Worm (Caenorhabditis elegans): Measurements from ENCODE around the gene M117.1.

The M117.1 gene

DNA sequence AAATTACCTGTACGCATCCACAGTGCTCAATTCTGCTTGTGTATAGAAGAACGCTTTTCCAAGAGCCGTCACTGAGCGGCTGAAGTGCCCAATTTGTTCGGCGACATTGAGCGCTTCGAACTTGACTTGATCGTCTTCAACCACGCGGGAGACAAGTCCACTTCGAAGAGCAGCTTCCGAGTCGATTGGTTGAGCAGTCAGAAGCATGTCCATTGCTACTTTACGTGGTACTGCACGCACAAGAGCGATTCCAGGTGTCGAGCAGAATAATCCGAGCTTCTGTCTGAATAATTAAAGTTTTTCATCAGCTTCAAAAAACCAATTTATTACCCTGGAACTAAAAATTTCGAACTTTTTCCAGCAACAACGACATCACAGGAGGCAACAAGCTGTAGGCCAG is 41.4 kb downstream of the M117.1 start:
- TF ChIP-seq ceh-16 (tag; optimal IDR thresholded peaks at IDR 0.05) (no peak), pha-4 (tag; optimal IDR thresholded peaks at IDR 0.05) (no peak), elt-2 (tag; optimal IDR thresholded peaks at IDR 0.05) (no peak), nhr-76 (tag; optimal IDR thresholded peaks at IDR 0.05) (no peak), lsy-12 (tag; optimal IDR thresholded peaks at IDR 0.05) (no peak), nhr-11 (tag; optimal IDR thresholded peaks at IDR 0.05) (no peak), elt-1 (tag; optimal IDR thresholded peaks at IDR 0.05) (no peak), ceh-9 (tag; optimal IDR thresholded peaks at IDR 0.05) (no peak), ceh-28 (tag; optimal IDR thresholded peaks at IDR 0.05) (no peak), nhr-77 (tag; optimal IDR thresholded peaks at IDR 0.05) (no peak)

DNA sequence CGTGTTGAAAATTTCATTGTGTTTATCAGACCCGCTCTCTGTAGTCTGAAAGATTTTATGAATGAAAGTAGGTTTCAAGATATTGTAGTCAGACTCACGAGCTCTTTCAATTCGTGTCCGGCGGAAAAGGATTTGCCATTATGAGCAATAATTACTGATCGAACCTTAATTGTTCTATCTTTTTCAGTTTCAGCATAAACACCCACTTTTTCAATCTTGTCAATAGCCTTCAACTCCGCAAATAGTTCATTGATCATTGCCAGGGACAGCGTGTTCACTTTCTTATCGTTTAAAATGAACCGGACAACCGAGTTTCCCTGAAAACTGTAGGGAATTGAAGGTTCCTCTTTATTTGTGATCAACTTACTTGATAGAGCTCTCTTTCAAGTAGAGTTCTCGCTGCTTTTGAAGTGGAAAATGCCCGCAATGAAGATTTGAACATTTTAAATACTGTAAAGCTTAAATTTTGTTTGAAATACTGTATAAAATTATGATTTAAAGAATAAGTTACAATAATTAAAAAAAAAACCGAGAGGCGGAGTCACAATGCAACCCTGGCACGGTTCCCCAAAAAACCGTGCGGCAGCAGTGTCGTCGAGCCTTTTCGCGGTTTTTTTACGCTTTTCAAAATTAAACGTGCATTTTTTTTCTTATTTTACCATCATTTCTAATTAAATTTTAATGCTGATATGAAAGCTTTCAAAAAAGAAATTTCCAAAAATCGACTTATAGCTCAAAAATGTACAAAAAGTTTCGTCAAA is 42.0 kb downstream of the M117.1 start, which contains the start of gene ech-2:
Gene ech-2 (minus strand): TSS at position 452 of the 761 bp plus-strand sequence.
- TF ChIP-seq hmg-11 (tag; optimal IDR thresholded peaks at IDR 0.05) (no peak), sea-2 (GFP tag; optimal IDR thresholded peaks at IDR 0.05) (no peak), nhr-12 (tag; optimal IDR thresholded peaks at IDR 0.05) (no peak), nfya-1 (tag; optimal IDR thresholded peaks at IDR 0.05; ENCODE audit: insufficient read depth) (peak; percentile 60), lin-15B (tag; optimal IDR thresholded peaks at IDR 0.05) (peak; percentile 20), pha-4 (tag; optimal IDR thresholded peaks at IDR 0.05) (peak; percentile 56), elt-1 (tag; optimal IDR thresholded peaks at IDR 0.05) (no peak)

DNA sequence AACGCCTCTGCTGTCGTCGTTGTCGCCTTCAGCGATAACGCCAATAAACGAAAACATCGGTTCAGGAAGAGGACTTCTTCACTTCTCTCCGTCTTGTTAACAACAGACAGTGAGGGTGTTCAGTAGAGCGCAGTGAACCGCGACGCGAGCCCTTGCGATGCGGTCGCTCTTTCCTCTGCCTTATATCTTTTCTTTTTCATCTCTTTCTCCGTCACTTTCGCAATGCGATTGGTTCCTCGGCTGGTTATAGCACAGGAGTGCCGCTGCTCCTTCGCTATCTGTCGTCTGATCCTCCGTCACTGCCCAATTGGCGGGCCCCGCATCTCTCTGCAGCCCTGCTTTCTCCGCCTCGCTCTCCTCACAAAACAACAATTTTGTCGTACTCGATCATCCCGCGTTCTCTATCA is 43.1 kb downstream of the M117.1 start:
- TF ChIP-seq ztf-4 (tag; optimal IDR thresholded peaks at IDR 0.05) (no peak), snpc-4 (tag; optimal IDR thresholded peaks at IDR 0.05) (peak; percentile 79), lin-15B (tag; optimal IDR thresholded peaks at IDR 0.05) (peak; percentile 89), elt-1 (tag; optimal IDR thresholded peaks at IDR 0.05) (peak; percentile 61), nhr-25 (tag; optimal IDR thresholded peaks at IDR 0.05) (no peak), nfya-1 (tag; optimal IDR thresholded peaks at IDR 0.05; ENCODE audit: insufficient read depth) (peak; percentile 98), ceh-16 (tag; optimal IDR thresholded peaks at IDR 0.05) (no peak), nhr-23 (tag; optimal IDR thresholded peaks at IDR 0.05) (peak; percentile 5), lsy-12 (tag; optimal IDR thresholded peaks at IDR 0.05) (peak; percentile 35), lin-39 (tag; optimal IDR thresholded peaks at IDR 0.05) (peak; percentile 77), fkh-2 (tag; optimal IDR thresholded peaks at IDR 0.05) (no peak), egl-27 (tag; optimal IDR thresholded peaks at IDR 0.05) (peak; percentile 20), fos-1 (tag; optimal IDR thresholded peaks at IDR 0.05) (no peak), pha-4 (tag; optimal IDR thresholded peaks at IDR 0.05) (peak; percentile 74), jun-1 (tag; optimal IDR thresholded peaks at IDR 0.05) (peak; percentile 60), tbx-2 (tag; optimal IDR thresholded peaks at IDR 0.05) (peak; percentile 29), ama-1 (optimal IDR thresholded peaks at IDR 0.05) (peak; percentile 76), nhr-237 (tag; optimal IDR thresholded peaks at IDR 0.05) (no peak), elt-2 (tag; optimal IDR thresholded peaks at IDR 0.05) (peak; percentile 43), hmg-11 (tag; optimal IDR thresholded peaks at IDR 0.05) (peak; percentile 75), nhr-11 (tag; optimal IDR thresholded peaks at IDR 0.05) (peak; percentile 65), ceh-28 (tag; optimal IDR thresholded peaks at IDR 0.05) (peak; percentile 37), ceh-82 (tag; optimal IDR thresholded peaks at IDR 0.05) (no peak), skn-1 (tag; optimal IDR thresholded peaks at IDR 0.05) (peak; percentile 51), fkh-10 (GFP tag; optimal IDR thresholded peaks at IDR 0.05) (peak; percentile 66), egl-5 (tag; optimal IDR thresholded peaks at IDR 0.05) (peak; percentile 25)

ce11 chrIV:11858142-11858541 is 44.1 kb downstream of the M117.1 start, which contains the start of gene let-92:
Gene let-92 (plus strand): TSS chrIV:11858442.
- no peak for TF ChIP-seq fkh-10 (GFP tag; optimal IDR thresholded peaks at IDR 0.05)

- TF ChIP-seq skn-1 (tag; optimal IDR thresholded peaks at IDR 0.05): no peak
- TF ChIP-seq unc-39 (tag; optimal IDR thresholded peaks at IDR 0.05): no peak
- peak; percentile 54 for TF ChIP-seq ama-1 (optimal IDR thresholded peaks at IDR 0.05)
- TF ChIP-seq jun-1 (tag; optimal IDR thresholded peaks at IDR 0.05): no peak
- TF ChIP-seq nhr-23 (tag; optimal IDR thresholded peaks at IDR 0.05): peak; percentile 5
- peak; percentile 25 for TF ChIP-seq pha-4 (tag; optimal IDR thresholded peaks at IDR 0.05)
These were observed 46.1 kb downstream of the M117.1 start, which contains the start of gene mob-1 for ce11 chrIV:11859995-11860605. Gene mob-1 (plus strand): TSS chrIV:11860555.
